Worm (Caenorhabditis elegans): ENCODE measurements around the gene pmk-3.

Gene pmk-3

ce11 chrIV:8168660-8169059 is 29.6 kb downstream of the pmk-3 start, which contains the start of gene clec-52:
Gene clec-52, minus strand, starts transcription at chrIV:8168760.
- TF ChIP-seq ref-2 (tag; optimal IDR thresholded peaks at IDR 0.05) (no peak), unc-55 (GFP tag; optimal IDR thresholded peaks at IDR 0.05) (no peak), T23F11.4 (GFP tag; optimal IDR thresholded peaks at IDR 0.05) (no peak), ceh-31 (tag; optimal IDR thresholded peaks at IDR 0.05) (no peak), unc-86 (tag; optimal IDR thresholded peaks at IDR 0.05) (no peak), elt-4 (tag; optimal IDR thresholded peaks at IDR 0.05) (no peak), pqm-1 (tag; optimal IDR thresholded peaks at IDR 0.05) (no peak), ceh-24 (tag; optimal IDR thresholded peaks at IDR 0.05) (no peak), Y22D7AL.16 (tag; optimal IDR thresholded peaks at IDR 0.05) (no peak), npax-4 (tag; optimal IDR thresholded peaks at IDR 0.05) (no peak), odd-2 (tag; optimal IDR thresholded peaks at IDR 0.05) (no peak), ahr-1 (tag; optimal IDR thresholded peaks at IDR 0.05) (no peak), ceh-48 (tag; optimal IDR thresholded peaks at IDR 0.05) (no peak), syd-9 (tag; optimal IDR thresholded peaks at IDR 0.05) (no peak), unc-3 (GFP tag; conservative IDR thresholded peaks at IDR 0.05) (no peak), unc-3 (tag; optimal IDR thresholded peaks at IDR 0.05) (no peak), ceh-45 (GFP tag; IDR thresholded peaks at IDR 0.05) (no peak), pha-4 (tag; optimal IDR thresholded peaks at IDR 0.05) (no peak), hlh-30 (tag; optimal IDR thresholded peaks at IDR 0.05; ENCODE audit: insufficient read depth) (no peak)

DNA sequence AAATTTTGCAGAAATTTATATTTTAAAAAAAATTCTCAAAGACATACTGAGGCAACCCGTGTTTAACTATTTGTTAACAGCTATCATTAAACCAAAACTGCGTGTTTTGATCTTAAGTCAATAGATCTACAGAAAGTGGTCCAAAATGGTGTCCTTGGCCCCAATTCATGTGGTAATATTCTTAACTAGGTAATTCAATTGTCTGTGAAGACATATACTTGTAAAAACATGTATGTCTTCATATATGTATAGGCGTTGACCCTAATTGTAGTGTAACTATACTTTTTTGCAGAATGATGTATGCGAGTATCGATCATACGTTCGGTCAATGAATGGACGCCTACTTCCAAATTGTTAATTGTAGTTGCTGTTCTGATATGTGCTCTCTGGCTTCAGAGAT is 30.7 kb downstream of the pmk-3 start, which contains the start of gene C07G1.15:
Gene C07G1.15, plus strand, starts transcription at position 301 of the 400 bp plus-strand sequence.
- no peak for TF ChIP-seq ceh-48 (tag; optimal IDR thresholded peaks at IDR 0.05)
- no peak for TF ChIP-seq pax-1 (tag; optimal IDR thresholded peaks at IDR 0.05)
- no peak for TF ChIP-seq zip-5 (tag; optimal IDR thresholded peaks at IDR 0.05)
- no peak for TF ChIP-seq gmeb-2 (tag; optimal IDR thresholded peaks at IDR 0.05)
- no peak for TF ChIP-seq tbx-7 (tag; optimal IDR thresholded peaks at IDR 0.05)
- no peak for TF ChIP-seq lin-11 (tag; optimal IDR thresholded peaks at IDR 0.05)
- TF ChIP-seq fax-1 (tag; optimal IDR thresholded peaks at IDR 0.05), result no peak
- TF ChIP-seq sox-2 (GFP tag; IDR thresholded peaks at IDR 0.05), result no peak
- TF ChIP-seq nhr-232 (tag; optimal IDR thresholded peaks at IDR 0.05), result no peak
- TF ChIP-seq lim-6 (tag; optimal IDR thresholded peaks at IDR 0.05), result no peak
- TF ChIP-seq mec-3 (tag; optimal IDR thresholded peaks at IDR 0.05; ENCODE audit: borderline replicate concordance), result no peak
- no peak for TF ChIP-seq pag-3 (tag; optimal IDR thresholded peaks at IDR 0.05; ENCODE audit: borderline replicate concordance)
- TF ChIP-seq F13H6.1 (tag; optimal IDR thresholded peaks at IDR 0.05), result no peak
- TF ChIP-seq ahr-1 (tag; optimal IDR thresholded peaks at IDR 0.05), result no peak
- no peak for TF ChIP-seq C38D4.7 (GFP tag; optimal IDR thresholded peaks at IDR 0.05)
- no peak for TF ChIP-seq dve-1 (tag; optimal IDR thresholded peaks at IDR 0.05)
- no peak for TF ChIP-seq ets-4 (tag; optimal IDR thresholded peaks at IDR 0.05)
- no peak for TF ChIP-seq ceh-19 (GFP tag; optimal IDR thresholded peaks at IDR 0.05)
- TF ChIP-seq ceh-34 (tag; optimal IDR thresholded peaks at IDR 0.05), result no peak

DNA sequence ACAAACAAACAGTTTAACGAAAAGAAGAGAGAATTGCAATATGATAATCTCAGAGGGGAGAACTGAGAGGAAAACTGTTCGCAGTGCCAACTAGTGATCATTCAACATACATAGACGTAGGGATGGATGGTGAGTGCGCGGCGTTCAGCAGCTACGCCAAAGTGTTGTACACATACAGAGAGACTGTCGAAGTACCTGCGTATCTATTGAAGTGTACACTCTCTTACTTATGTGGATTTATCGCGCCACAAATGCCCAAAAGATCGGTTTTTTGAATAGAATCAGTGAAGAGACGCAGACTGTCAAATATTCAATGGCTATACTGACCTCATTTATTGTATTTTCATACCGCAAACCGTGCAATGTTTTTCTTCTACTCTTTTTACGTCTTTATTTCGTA is 31.2 kb downstream of the pmk-3 start:
- TF ChIP-seq dmd-4 (tag; optimal IDR thresholded peaks at IDR 0.05; ENCODE audit: borderline replicate concordance) (no peak), ref-2 (tag; optimal IDR thresholded peaks at IDR 0.05) (peak; percentile 7), dve-1 (tag; optimal IDR thresholded peaks at IDR 0.05) (peak; percentile 25), sox-4 (tag; optimal IDR thresholded peaks at IDR 0.05) (no peak), madf-2 (tag; optimal IDR thresholded peaks at IDR 0.05) (no peak), rnt-1 (tag; optimal IDR thresholded peaks at IDR 0.05) (no peak)

Data from whole organism, late embryonic.